Fruit fly (Drosophila melanogaster) whole organism, adult: ENCODE measurements around the gene Gug.

ENCODE experiments used
- Clk ChIP-seq: fragments of 200-800 bp; sonication (Bioruptor generic); optimal IDR thresholded peaks from 2 replicates; lab custom pipeline; 2017; ENCODE audit warnings: missing biosample characterization, missing genetic modification characterization
- bab1 ChIP-seq: fragments of 200-800 bp; sonication (Bioruptor generic); optimal IDR thresholded peaks from 3 replicates; lab custom pipeline; 2019; ENCODE audit warnings: missing biosample characterization, mild to moderate bottlenecking, missing genetic modification characterization, moderate library complexity
- cnc ChIP-seq, 2 experiments: fragments of >200 bp; optimal IDR thresholded peaks; 2 replicates each; lab custom pipeline; 2017
- toe ChIP-seq: fragments of 200-800 bp; sonication (Bioruptor generic); optimal IDR thresholded peaks from 2 replicates; lab custom pipeline; 2016; ENCODE audit warnings: missing biosample characterization, missing genetic modification characterization

dm6 chr3L:8424831-8425336, 24.8 kb upstream of the Gug start, which contains the start of gene Cbl:
- no peak for TF ChIP-seq toe (GFP tag; lab: Kevin White, UChicago)
- no peak for TF ChIP-seq Clk (GFP tag; lab: Kevin White, UChicago)
- TF ChIP-seq bab1 (GFP tag; lab: Kevin White, UChicago): peak; percentile 47
- TF ChIP-seq cnc (optimal IDR thresholded peaks at IDR 0.05; lab: Kevin White, UChicago): no peak
